Worm (Caenorhabditis elegans): ENCODE results near the gene frpr-3.

The frpr-3 gene

ce11 chrV:7777098-7777497 is 6.0 kb downstream of the frpr-3 start, which contains the start of gene C26F1.3 (continued):
- TF ChIP-seq nhr-76 (tag; optimal IDR thresholded peaks at IDR 0.05), result no peak
- no peak for TF ChIP-seq hif-1 (tag; optimal IDR thresholded peaks at IDR 0.05)
- TF ChIP-seq Y75B8A.6 (GFP tag; IDR thresholded peaks at IDR 0.05), result 0 out of 2 replicates have a peak, but pooled peaks have one; percentile 42
- TF ChIP-seq nhr-48 (tag; optimal IDR thresholded peaks at IDR 0.05), result no peak
- no peak for TF ChIP-seq mep-1 (tag; optimal IDR thresholded peaks at IDR 0.05)
- no peak for TF ChIP-seq mxl-3 (GFP tag; optimal IDR thresholded peaks at IDR 0.05)
- no peak for TF ChIP-seq egl-27 (tag; optimal IDR thresholded peaks at IDR 0.05)
- TF ChIP-seq php-3 (GFP tag; IDR thresholded peaks at IDR 0.05), result no peak
- peak; percentile 12; the same call in 1 of the 2 replicates for TF ChIP-seq snpc-1.2 (GFP tag; IDR thresholded peaks at IDR 0.05)

ce11 chrV:7778999-7779398 is 7.9 kb downstream of the frpr-3 start:
- no peak for TF ChIP-seq php-3 (GFP tag; IDR thresholded peaks at IDR 0.05)
- TF ChIP-seq pqm-1 (tag; optimal IDR thresholded peaks at IDR 0.05), result no peak
- TF ChIP-seq lin-38 (GFP tag; IDR thresholded peaks at IDR 0.05), result peak; percentile 48; the same call in 1 of the 2 replicates
- TF ChIP-seq aha-1 (tag), result peak; percentile 57
- TF ChIP-seq pha-4 (GFP tag; IDR thresholded peaks at IDR 0.05), result 0 out of 2 replicates have a peak, but pooled peaks have one; percentile 12
- TF ChIP-seq pha-4 (tag; optimal IDR thresholded peaks at IDR 0.05), result no peak
- TF ChIP-seq nhr-28 (tag; optimal IDR thresholded peaks at IDR 0.05), result peak; percentile 37
- TF ChIP-seq F49E8.2 (tag; optimal IDR thresholded peaks at IDR 0.05; ENCODE audit: borderline replicate concordance), result peak; percentile 39

DNA sequence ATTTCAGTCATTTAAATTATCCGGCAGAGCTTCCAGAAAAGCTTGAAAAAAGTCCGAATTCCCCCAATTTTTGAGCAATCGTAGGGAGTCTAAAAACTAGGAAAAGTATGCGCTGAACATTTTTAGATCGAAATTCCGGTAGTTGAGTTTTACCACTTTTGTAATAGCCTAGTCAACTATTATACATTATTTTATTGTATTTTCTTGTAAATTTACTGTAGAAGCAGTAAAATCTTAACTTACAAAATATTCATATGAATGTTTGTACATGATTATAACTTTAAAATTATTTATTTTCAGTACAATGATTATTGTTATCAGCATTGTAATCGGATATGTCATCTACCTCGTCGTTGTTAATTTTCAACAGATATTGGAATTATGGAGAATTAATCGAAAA is 10.4 kb downstream of the frpr-3 start, which contains the start of gene cyp-32A1:
Gene cyp-32A1 (plus strand): TSS at position 301 of the 400 bp plus-strand sequence.
- TF ChIP-seq nhr-237 (tag; optimal IDR thresholded peaks at IDR 0.05), result no peak
- TF ChIP-seq ZK337.2 (GFP tag; IDR thresholded peaks at IDR 0.05), result no peak
- TF ChIP-seq mdl-1 (tag; optimal IDR thresholded peaks at IDR 0.05), result no peak
- TF ChIP-seq zfp-3 (GFP tag; conservative IDR thresholded peaks at IDR 0.05), result no peak
- no peak for TF ChIP-seq zip-2 (tag; optimal IDR thresholded peaks at IDR 0.05)
- TF ChIP-seq gei-8 (GFP tag; optimal IDR thresholded peaks at IDR 0.05), result no peak
- no peak for TF ChIP-seq set-16 (GFP tag; IDR thresholded peaks at IDR 0.05)
- TF ChIP-seq nhr-11 (tag; optimal IDR thresholded peaks at IDR 0.05), result no peak
- TF ChIP-seq nhr-48 (tag; optimal IDR thresholded peaks at IDR 0.05), result no peak
- TF ChIP-seq mes-2 (tag; optimal IDR thresholded peaks at IDR 0.05; ENCODE audit: poor library complexity, severe bottlenecking), result no peak
- TF ChIP-seq spr-3 (GFP tag; optimal IDR thresholded peaks at IDR 0.05), result no peak

DNA sequence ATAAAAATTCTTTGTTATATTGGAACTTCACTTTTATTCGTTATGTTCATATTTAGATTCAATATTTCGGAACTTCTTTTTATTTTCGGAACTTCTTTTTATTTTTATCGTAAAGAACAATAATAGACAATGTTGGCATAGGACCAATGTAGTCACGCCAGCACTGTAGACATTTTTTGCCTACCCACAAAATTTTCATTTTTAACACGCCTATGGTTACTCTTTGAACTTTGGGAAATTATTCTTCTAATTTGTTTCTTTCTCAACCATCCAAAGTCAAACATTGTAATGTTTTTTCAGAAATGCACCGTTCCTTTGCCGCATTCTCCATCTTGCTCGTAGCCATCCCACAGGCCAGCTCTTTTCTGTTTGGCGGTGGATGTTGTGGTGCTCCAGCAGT is 14.1 kb downstream of the frpr-3 start, which contains the start of gene C26F1.1:
Gene C26F1.1 (plus strand): TSS at position 301 of the 400 bp plus-strand sequence.
- TF ChIP-seq ces-1 (GFP tag; optimal IDR thresholded peaks at IDR 0.05) (no peak), sdz-12 (GFP tag; optimal IDR thresholded peaks at IDR 0.05) (no peak), dve-1 (tag; optimal IDR thresholded peaks at IDR 0.05; ENCODE audit: insufficient read depth) (no peak), mes-2 (tag; optimal IDR thresholded peaks at IDR 0.05; ENCODE audit: poor library complexity, severe bottlenecking) (no peak), arid-1 (GFP tag; conservative IDR thresholded peaks at IDR 0.05) (no peak), daf-16 (GFP tag; optimal IDR thresholded peaks at IDR 0.05) (no peak), daf-16 (tag; optimal IDR thresholded peaks at IDR 0.05) (no peak), hlh-30 (tag; optimal IDR thresholded peaks at IDR 0.05; ENCODE audit: insufficient read depth) (no peak), unc-62 (GFP tag; optimal IDR thresholded peaks at IDR 0.05 in 1 of 2) (peak in 1 of 2 experiments; percentile 2), unc-62 (tag; optimal IDR thresholded peaks at IDR 0.05) (no peak)

All from whole organism, L4 larva.